Worm (Caenorhabditis elegans): ENCODE results near the gene F16B4.5.
A peak's percentile ranks its signal among the peaks of the same experiment; 100 is the strongest.

Gene F16B4.5

DNA sequence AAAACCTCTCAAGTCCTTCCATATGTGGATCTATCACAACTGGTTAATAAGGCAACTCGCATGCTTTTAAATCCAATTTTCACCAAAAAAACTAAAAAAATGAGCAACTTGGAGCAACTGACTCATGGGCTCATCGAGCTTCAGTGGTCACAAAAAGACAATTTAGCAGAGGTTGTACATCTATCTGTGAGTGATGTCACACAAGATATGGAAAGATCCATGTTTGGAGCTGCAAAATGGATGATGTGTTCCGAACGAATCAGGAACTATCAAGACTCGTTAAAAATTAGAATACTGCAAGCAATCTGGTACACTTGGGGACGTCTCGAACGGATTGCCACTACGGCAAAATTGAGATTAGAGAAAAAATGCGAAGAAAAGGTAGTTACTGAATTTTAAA lies 23.3 kb downstream of the F16B4.5 start (continued):
- no peak for TF ChIP-seq D2030.7 (GFP tag; IDR thresholded peaks at IDR 0.05)

DNA sequence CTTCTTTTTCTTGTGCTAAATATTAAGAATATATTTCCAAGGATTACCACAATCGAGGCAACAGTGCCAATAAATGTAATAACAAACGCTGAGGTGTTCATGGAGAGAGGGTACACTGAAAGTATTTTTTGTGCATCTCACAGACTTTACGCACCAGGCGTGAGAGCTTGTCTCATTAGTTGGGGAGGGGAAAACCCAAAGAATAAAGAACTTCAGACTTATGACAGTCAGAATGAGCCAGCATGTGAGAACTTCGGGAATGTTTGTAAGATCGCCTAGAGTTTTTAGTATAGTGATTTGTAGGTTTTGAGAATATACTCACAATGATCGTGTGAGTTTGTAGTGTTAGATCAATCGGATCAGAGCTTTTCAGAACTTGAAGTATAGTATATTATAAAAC lies 26.5 kb downstream of the F16B4.5 start, which contains the start of gene srbc-41:
TSS of gene srbc-41 (minus strand) at position 101 of the 400 bp plus-strand sequence.
- TF ChIP-seq akir-1 (GFP tag; optimal IDR thresholded peaks at IDR 0.05) (no peak), ztf-18 (tag; optimal IDR thresholded peaks at IDR 0.05) (no peak), zim-3 (tag; optimal IDR thresholded peaks at IDR 0.05) (no peak), hlh-26 (GFP tag; conservative IDR thresholded peaks at IDR 0.05) (no peak), sdz-38 (tag; optimal IDR thresholded peaks at IDR 0.05) (no peak), Y53G8AR.9 (GFP tag; conservative IDR thresholded peaks at IDR 0.05) (no peak), F57C9.4 (tag; optimal IDR thresholded peaks at IDR 0.05) (no peak), lin-26 (GFP tag; IDR thresholded peaks at IDR 0.05) (no peak), madf-3 (GFP tag; IDR thresholded peaks at IDR 0.05) (no peak)

ce11 chrV:1618760-1619159 lies 30.5 kb downstream of the F16B4.5 start, which contains the start of gene nhr-179:
TSS of gene nhr-179 (minus strand) at chrV:1618860.
- TF ChIP-seq sea-2 (GFP tag; IDR thresholded peaks at IDR 0.05) (no peak), attf-5 (GFP tag; optimal IDR thresholded peaks at IDR 0.05) (no peak)

- TF ChIP-seq xnd-1 (tag; optimal IDR thresholded peaks at IDR 0.05): no peak
- TF ChIP-seq pbrm-1 (GFP tag; IDR thresholded peaks at IDR 0.05): no peak
- peak; percentile 95 for TF ChIP-seq hmg-1.2 (GFP tag; IDR thresholded peaks at IDR 0.05)
Measured at ce11 chrV:1620537-1620936, 32.3 kb downstream of the F16B4.5 start.

DNA sequence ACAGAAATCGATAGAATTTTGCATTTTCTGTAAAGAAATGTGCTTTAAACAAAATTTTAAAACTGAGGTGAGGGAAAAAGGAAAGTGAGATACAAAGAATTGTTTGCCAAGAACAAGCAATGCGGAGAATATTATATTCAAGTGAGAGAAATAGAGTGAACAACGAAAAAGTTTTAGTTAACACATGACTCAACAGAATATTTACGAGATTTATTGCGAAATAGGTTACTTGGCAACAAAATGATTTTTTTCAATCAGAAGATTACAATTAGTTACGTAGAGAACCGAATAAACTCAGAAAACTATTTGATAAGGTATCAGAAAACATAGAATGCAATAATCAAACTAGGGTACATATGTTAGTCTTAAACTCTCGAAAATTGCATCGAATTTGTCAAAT lies 33.3 kb downstream of the F16B4.5 start, which contains the start of gene nhr-117:
TSS of gene nhr-117 (minus strand) at position 27 of the 400 bp plus-strand sequence.
- no peak for TF ChIP-seq sptf-2 (GFP tag; optimal IDR thresholded peaks at IDR 0.05)
- no peak for TF ChIP-seq zim-3 (tag; optimal IDR thresholded peaks at IDR 0.05)
- no peak for TF ChIP-seq hsf-1 (GFP tag; IDR thresholded peaks at IDR 0.05)
- TF ChIP-seq nhr-27 (tag; optimal IDR thresholded peaks at IDR 0.05): no peak
- no peak for TF ChIP-seq dpl-1 (GFP tag; optimal IDR thresholded peaks at IDR 0.05)
- TF ChIP-seq nhr-179 (tag; optimal IDR thresholded peaks at IDR 0.05): no peak
- TF ChIP-seq cebp-1 (GFP tag; IDR thresholded peaks at IDR 0.05): peak; percentile 86
- TF ChIP-seq cebp-1 (tag; optimal IDR thresholded peaks at IDR 0.05): peak; percentile 95
- TF ChIP-seq let-607 (tag; optimal IDR thresholded peaks at IDR 0.05): no peak
- TF ChIP-seq K12H6.12 (tag; optimal IDR thresholded peaks at IDR 0.05): no peak
- TF ChIP-seq ZK185.1 (tag; optimal IDR thresholded peaks at IDR 0.05; ENCODE audit: poor library complexity, severe bottlenecking): no peak
- no peak for TF ChIP-seq F10E7.11 (tag; optimal IDR thresholded peaks at IDR 0.05)
- TF ChIP-seq attf-5 (GFP tag; optimal IDR thresholded peaks at IDR 0.05): peak; percentile 1
- TF ChIP-seq nfya-2 (GFP tag; IDR thresholded peaks at IDR 0.05): no peak
- no peak for TF ChIP-seq madf-6 (GFP tag; IDR thresholded peaks at IDR 0.05)
- TF ChIP-seq Y67H2A.10 (GFP tag; conservative IDR thresholded peaks at IDR 0.05): no peak

- no peak for TF ChIP-seq madf-6 (GFP tag; IDR thresholded peaks at IDR 0.05)
Measured at ce11 chrV:1623429-1623828, 35.2 kb downstream of the F16B4.5 start.

- TF ChIP-seq bed-2 (GFP tag; IDR thresholded peaks at IDR 0.05) (no peak), dpl-1 (GFP tag; optimal IDR thresholded peaks at IDR 0.05) (no peak), lin-40 (tag; optimal IDR thresholded peaks at IDR 0.05) (no peak), ekl-4 (GFP tag; IDR thresholded peaks at IDR 0.05) (no peak), hlh-12 (tag; optimal IDR thresholded peaks at IDR 0.05) (no peak), K11D2.4 (GFP tag; IDR thresholded peaks at IDR 0.05) (no peak), hmg-1.2 (GFP tag; IDR thresholded peaks at IDR 0.05) (no peak), F57C9.4 (tag; optimal IDR thresholded peaks at IDR 0.05) (no peak), aptf-3 (GFP tag; IDR thresholded peaks at IDR 0.05) (no peak), F33H1.4 (GFP tag; IDR thresholded peaks at IDR 0.05) (no peak)
Measured at ce11 chrV:1624340-1624739, 36.1 kb downstream of the F16B4.5 start, which contains the start of gene nhr-110. TSS of gene nhr-110 (minus strand) at chrV:1624440.

Data from whole organism, young adult.